Worm (Caenorhabditis elegans) whole organism, L3 larva: ENCODE results near the gene F10E9.11.
A peak's percentile ranks its signal among the peaks of the same experiment; 100 is the strongest.

Experiments
- R02D3.7 ChIP-seq: fragments of 150-350 bp; optimal IDR thresholded peaks from 2 replicates; lab custom pipeline; 2014; ENCODE audit warnings: missing biosample characterization, missing genetic modification characterization
- ZK546.5 ChIP-seq: sonication (generic microtip); optimal IDR thresholded peaks from 2 replicates; lab custom pipeline; 2017; ENCODE audit warnings: missing biosample characterization, missing genetic modification characterization
- aly-2 ChIP-seq: fragments of 150-350 bp; optimal IDR thresholded peaks from 2 replicates; lab custom pipeline; 2014; ENCODE audit warnings: missing biosample characterization, missing genetic modification characterization
- ama-1 ChIP-seq: fragments of 150-350 bp; optimal IDR thresholded peaks from 2 replicates; lab custom pipeline; 2018
- ceh-16 ChIP-seq: sonication (generic microtip); optimal IDR thresholded peaks from 2 replicates; lab custom pipeline; 2017; ENCODE audit warnings: missing biosample characterization, missing genetic modification characterization
- ceh-28 ChIP-seq: fragments of 150-350 bp; optimal IDR thresholded peaks from 2 replicates; lab custom pipeline; 2014; ENCODE audit warnings: missing biosample characterization, missing genetic modification reagents, missing genetic modification characterization
- ceh-82 ChIP-seq: fragments of 150-350 bp; optimal IDR thresholded peaks from 2 replicates; lab custom pipeline; 2014; ENCODE audit warnings: missing biosample characterization, missing genetic modification characterization
- ceh-9 ChIP-seq: sonication (generic microtip); optimal IDR thresholded peaks from 2 replicates; lab custom pipeline; 2018; ENCODE audit warnings: missing biosample characterization, missing genetic modification characterization
- daf-12 ChIP-seq: fragments of 150-350 bp; optimal IDR thresholded peaks from 2 replicates; lab custom pipeline; 2014; ENCODE audit warnings: missing biosample characterization, missing genetic modification reagents, missing genetic modification characterization
- egl-27 ChIP-seq: sonication (generic microtip); optimal IDR thresholded peaks from 4 replicates; lab custom pipeline; 2017; ENCODE audit warnings: missing biosample characterization, missing genetic modification reagents, missing genetic modification characterization
- egl-5 ChIP-seq: fragments of 150-350 bp; optimal IDR thresholded peaks from 2 replicates; lab custom pipeline; 2017; ENCODE audit warnings: missing biosample characterization, missing genetic modification reagents, missing genetic modification characterization, inconsistent platforms
- elt-1 ChIP-seq: fragments of 150-350 bp; optimal IDR thresholded peaks from 2 replicates; lab custom pipeline; 2014; ENCODE audit warnings: missing biosample characterization, missing genetic modification characterization
- elt-2 ChIP-seq: sonication (generic microtip); optimal IDR thresholded peaks from 2 replicates; lab custom pipeline; 2016; ENCODE audit warnings: missing genetic modification reagents, mild to moderate bottlenecking, missing genetic modification characterization, missing compliant biosample characterization
- elt-3 ChIP-seq, 3 experiments: fragments of 150-350 bp in 1 of 3; sonication (generic microtip) in 2 of 3; optimal IDR thresholded peaks; 2 replicates in 2 of 3; 4 replicates in 1 of 3; lab custom pipeline; 2014 to 2017; ENCODE audit warnings: missing biosample characterization in 3 of 3, missing genetic modification characterization in 3 of 3
- eor-1 ChIP-seq, 2 experiments: fragments of 150-350 bp; optimal IDR thresholded peaks; 2 replicates each; lab custom pipeline; 2014 to 2018; ENCODE audit warnings: missing biosample characterization in 2 of 2, missing genetic modification characterization in 2 of 2
- fkh-10 ChIP-seq: sonication (generic microtip); optimal IDR thresholded peaks from 2 replicates; lab custom pipeline; 2017; ENCODE audit warnings: missing biosample characterization, missing genetic modification reagents, missing genetic modification characterization
- fkh-2 ChIP-seq: fragments of 150-350 bp; optimal IDR thresholded peaks from 2 replicates; lab custom pipeline; 2014; ENCODE audit warnings: missing biosample characterization, missing genetic modification reagents, missing genetic modification characterization
- fos-1 ChIP-seq: fragments of 150-350 bp; optimal IDR thresholded peaks from 2 replicates; lab custom pipeline; 2014; ENCODE audit warnings: missing biosample characterization, missing genetic modification characterization
- hmg-11 ChIP-seq: sonication (generic microtip); optimal IDR thresholded peaks from 2 replicates; lab custom pipeline; 2016; ENCODE audit warnings: missing genetic modification characterization, missing compliant biosample characterization
- jun-1 ChIP-seq: fragments of 150-350 bp; optimal IDR thresholded peaks from 2 replicates; lab custom pipeline; 2014; ENCODE audit warnings: missing biosample characterization, missing genetic modification reagents, missing genetic modification characterization
- lin-15B ChIP-seq: fragments of 150-350 bp; optimal IDR thresholded peaks from 2 replicates; lab custom pipeline; 2014; ENCODE audit warnings: missing biosample characterization, missing genetic modification characterization
- lin-39 ChIP-seq: fragments of 150-350 bp; optimal IDR thresholded peaks from 2 replicates; lab custom pipeline; 2018; ENCODE audit warnings: missing biosample characterization, missing genetic modification reagents, missing genetic modification characterization
- lsy-12 ChIP-seq: sonication (generic microtip); optimal IDR thresholded peaks from 2 replicates; lab custom pipeline; 2016; ENCODE audit warnings: mild to moderate bottlenecking, missing genetic modification characterization, missing compliant biosample characterization
- mdl-1 ChIP-seq: fragments of 150-350 bp; optimal IDR thresholded peaks from 2 replicates; lab custom pipeline; 2014; ENCODE audit warnings: missing biosample characterization, missing genetic modification characterization
- mml-1 ChIP-seq: fragments of 150-350 bp; sonication (generic microtip); optimal IDR thresholded peaks from 3 replicates; lab custom pipeline; 2014; ENCODE audit warnings: missing biosample characterization, missing genetic modification characterization
- nfya-1 ChIP-seq: sonication (generic microtip); optimal IDR thresholded peaks from 2 replicates; lab custom pipeline; 2017; ENCODE audit warnings: missing genetic modification characterization, mild to moderate bottlenecking, missing compliant biosample characterization, antibody characterized with exemption, moderate library complexity; ENCODE audit not compliant: insufficient read depth
- nhr-11 ChIP-seq: fragments of 150-350 bp; optimal IDR thresholded peaks from 2 replicates; lab custom pipeline; 2014; ENCODE audit warnings: missing biosample characterization, missing genetic modification characterization
- nhr-12 ChIP-seq: fragments of 150-350 bp; optimal IDR thresholded peaks from 2 replicates; lab custom pipeline; 2014; ENCODE audit warnings: missing biosample characterization, missing genetic modification characterization
- nhr-23 ChIP-seq: fragments of 150-350 bp; optimal IDR thresholded peaks from 2 replicates; lab custom pipeline; 2014; ENCODE audit warnings: missing biosample characterization, missing genetic modification reagents, missing genetic modification characterization
- nhr-237 ChIP-seq: fragments of 150-350 bp; optimal IDR thresholded peaks from 2 replicates; lab custom pipeline; 2014; ENCODE audit warnings: missing biosample characterization, missing genetic modification characterization
- nhr-25 ChIP-seq: sonication (generic microtip); optimal IDR thresholded peaks from 2 replicates; lab custom pipeline; 2017; ENCODE audit warnings: missing biosample characterization, missing genetic modification characterization
- nhr-28 ChIP-seq: fragments of 150-350 bp; optimal IDR thresholded peaks from 2 replicates; lab custom pipeline; 2014; ENCODE audit warnings: missing biosample characterization, missing genetic modification characterization
- nhr-43 ChIP-seq: sonication (generic microtip); optimal IDR thresholded peaks from 2 replicates; lab custom pipeline; 2016; ENCODE audit warnings: mild to moderate bottlenecking, missing genetic modification characterization, missing compliant biosample characterization; ENCODE audit not compliant: poor library complexity, severe bottlenecking
- nhr-67 ChIP-seq: fragments of 150-350 bp; optimal IDR thresholded peaks from 2 replicates; lab custom pipeline; 2014; ENCODE audit warnings: missing biosample characterization, missing genetic modification characterization
- nhr-76 ChIP-seq: fragments of 150-350 bp; sonication (generic microtip); optimal IDR thresholded peaks from 5 replicates; lab custom pipeline; 2014; ENCODE audit warnings: missing biosample characterization, missing genetic modification characterization
- nhr-77 ChIP-seq: fragments of 150-350 bp; optimal IDR thresholded peaks from 2 replicates; lab custom pipeline; 2014; ENCODE audit warnings: missing biosample characterization, missing genetic modification characterization
- pha-4 ChIP-seq: fragments of 150-350 bp; optimal IDR thresholded peaks from 2 replicates; lab custom pipeline; 2014; ENCODE audit warnings: missing biosample characterization, missing genetic modification reagents, missing genetic modification characterization
- pqm-1 ChIP-seq: fragments of 150-350 bp; optimal IDR thresholded peaks from 2 replicates; lab custom pipeline; 2017; ENCODE audit warnings: missing biosample characterization, missing genetic modification characterization, inconsistent platforms
- sea-2 ChIP-seq: fragments of 150-350 bp; sonication (generic microtip); optimal IDR thresholded peaks from 4 replicates; lab custom pipeline; 2014; ENCODE audit warnings: missing biosample characterization, missing genetic modification reagents, missing genetic modification characterization
- skn-1 ChIP-seq: fragments of 150-350 bp; optimal IDR thresholded peaks from 2 replicates; lab custom pipeline; 2014; ENCODE audit warnings: missing biosample characterization, missing genetic modification characterization
- snpc-4 ChIP-seq: fragments of 150-350 bp; optimal IDR thresholded peaks from 2 replicates; lab custom pipeline; 2014; ENCODE audit warnings: missing biosample characterization, missing genetic modification characterization
- tbx-2 ChIP-seq: sonication (generic microtip); optimal IDR thresholded peaks from 2 replicates; lab custom pipeline; 2016; ENCODE audit warnings: mild to moderate bottlenecking, missing genetic modification characterization, missing compliant biosample characterization
- unc-39 ChIP-seq: sonication (generic microtip); optimal IDR thresholded peaks from 4 replicates; lab custom pipeline; 2017; ENCODE audit warnings: missing biosample characterization, missing genetic modification characterization
- unc-62 ChIP-seq: fragments of 150-350 bp; sonication (generic microtip); optimal IDR thresholded peaks from 4 replicates; lab custom pipeline; 2014; ENCODE audit warnings: missing biosample characterization, missing genetic modification reagents, missing genetic modification characterization
- zag-1 ChIP-seq: fragments of 150-350 bp; optimal IDR thresholded peaks from 2 replicates; lab custom pipeline; 2014; ENCODE audit warnings: missing biosample characterization, missing genetic modification characterization
- ztf-11 ChIP-seq: fragments of 150-350 bp; optimal IDR thresholded peaks from 2 replicates; lab custom pipeline; 2014; ENCODE audit warnings: missing biosample characterization, missing genetic modification characterization
- ztf-4 ChIP-seq: fragments of 150-350 bp; optimal IDR thresholded peaks from 2 replicates; lab custom pipeline; 2014; ENCODE audit warnings: missing biosample characterization, missing genetic modification characterization

Gene F10E9.11

ce11 chrIII:8356407-8356881 is 37.4 kb upstream of the F10E9.11 start:
- no peak for TF ChIP-seq fos-1 (tag; lab: Kevin White, UChicago)
- TF ChIP-seq nhr-11 (tag; lab: Kevin White, UChicago) = peak; percentile 7
- no peak for TF ChIP-seq mml-1 (tag; lab: Kevin White, UChicago)
- TF ChIP-seq snpc-4 (tag; lab: Kevin White, UChicago) = peak; percentile 70
- no peak for TF ChIP-seq eor-1 (tag; optimal IDR thresholded peaks at IDR 0.05; lab: Kevin White, UChicago)
- peak; percentile 46 for TF ChIP-seq nhr-23
- no peak for TF ChIP-seq nhr-77
- no peak for TF ChIP-seq ztf-11 (tag; lab: Kevin White, UChicago)
- TF ChIP-seq ceh-9 (tag; lab: Kevin White, UChicago) = no peak
- TF ChIP-seq pha-4 = peak; percentile 82
- no peak for TF ChIP-seq egl-27
- no peak for TF ChIP-seq elt-3 (tag; optimal IDR thresholded peaks at IDR 0.05; lab: Kevin White, UChicago)
- peak; percentile 49 for TF ChIP-seq lsy-12
- peak; percentile 67 for TF ChIP-seq lin-39
- peak; percentile 49 for TF ChIP-seq elt-2 (tag; lab: Kevin White, UChicago)
- peak; percentile 87 for TF ChIP-seq nfya-1 (tag; lab: Kevin White, UChicago)
- no peak for TF ChIP-seq fkh-2
- no peak for TF ChIP-seq daf-12 (tag; lab: Kevin White, UChicago)
- TF ChIP-seq nhr-67 = no peak
- peak; percentile 32 for TF ChIP-seq R02D3.7 (tag; lab: Kevin White, UChicago)
- TF ChIP-seq unc-39 (tag; lab: Kevin White, UChicago) = no peak
- peak; percentile 51 for TF ChIP-seq nhr-43 (tag; lab: Kevin White, UChicago)
- TF ChIP-seq ZK546.5 (tag; lab: Kevin White, UChicago) = no peak
- TF ChIP-seq unc-62 (GFP tag; lab: Kevin White, UChicago) = no peak
- peak; percentile 95 for TF ChIP-seq hmg-11 (tag; lab: Kevin White, UChicago)
- TF ChIP-seq ceh-28 (tag; lab: Kevin White, UChicago) = peak; percentile 58
- TF ChIP-seq ztf-4 (tag; lab: Kevin White, UChicago) = no peak
- TF ChIP-seq pqm-1 = peak; percentile 50
- TF ChIP-seq lin-15B = peak; percentile 87
- no peak for TF ChIP-seq mdl-1 (tag; lab: Kevin White, UChicago)
- TF ChIP-seq sea-2 (GFP tag; lab: Kevin White, UChicago) = no peak
- TF ChIP-seq egl-5 (tag; lab: Kevin White, UChicago) = peak; percentile 47
- peak; percentile 15 for TF ChIP-seq elt-1
- peak; percentile 11 for TF ChIP-seq fkh-10 (GFP tag; lab: Kevin White, UChicago)
- TF ChIP-seq tbx-2 (tag; lab: Kevin White, UChicago) = no peak
- no peak for TF ChIP-seq nhr-12 (tag; lab: Kevin White, UChicago)
- no peak for TF ChIP-seq aly-2 (tag; lab: Kevin White, UChicago)
- no peak for TF ChIP-seq nhr-28 (tag; lab: Kevin White, UChicago)
- peak; percentile 73 for TF ChIP-seq nhr-25 (tag; lab: Kevin White, UChicago)
- no peak for TF ChIP-seq ceh-16
- TF ChIP-seq zag-1 (tag; lab: Kevin White, UChicago) = no peak
- no peak for TF ChIP-seq ceh-82
- peak; percentile 80 for TF ChIP-seq jun-1 (tag; lab: Kevin White, UChicago)
- TF ChIP-seq skn-1 (tag; lab: Kevin White, UChicago) = no peak
- TF ChIP-seq nhr-237 (tag; lab: Kevin White, UChicago) = no peak
- peak; percentile 59 for TF ChIP-seq ama-1 (lab: Kevin White, UChicago)
- TF ChIP-seq nhr-76 = no peak

- no peak for TF ChIP-seq elt-2 (tag; lab: Kevin White, UChicago)
- TF ChIP-seq lin-15B = no peak
- TF ChIP-seq ztf-4 (tag; lab: Kevin White, UChicago) = no peak
- no peak for TF ChIP-seq ceh-28 (tag; lab: Kevin White, UChicago)
- TF ChIP-seq fkh-2 = no peak
- TF ChIP-seq lin-39 = no peak
- TF ChIP-seq mml-1 (tag; lab: Kevin White, UChicago) = no peak
- no peak for TF ChIP-seq egl-5 (tag; lab: Kevin White, UChicago)
- no peak for TF ChIP-seq nhr-43 (tag; lab: Kevin White, UChicago)
- no peak for TF ChIP-seq nhr-237 (tag; lab: Kevin White, UChicago)
- TF ChIP-seq R02D3.7 (tag; lab: Kevin White, UChicago) = no peak
- TF ChIP-seq eor-1 (tag; optimal IDR thresholded peaks at IDR 0.05; lab: Kevin White, UChicago) = no peak
- TF ChIP-seq nfya-1 (tag; lab: Kevin White, UChicago) = no peak
- TF ChIP-seq zag-1 (tag; lab: Kevin White, UChicago) = no peak
These were observed 36.4 kb upstream of the F10E9.11 start for ce11 chrIII:8355462-8355815.
